Fruit fly (Drosophila melanogaster) whole organism, wandering third instar larva: ENCODE results near the gene dsh.

Experiments
- Abd-B ChIP-seq: fragments of >200 bp; optimal IDR thresholded peaks from 2 replicates; lab custom pipeline; 2017; ENCODE audit warnings: missing biosample characterization, missing genetic modification characterization
- CG32264 ChIP-seq: fragments of 200-800 bp; sonication (Bioruptor generic); optimal IDR thresholded peaks from 2 replicates; lab custom pipeline; 2016; ENCODE audit warnings: missing biosample characterization, missing genetic modification characterization
- CG9705 ChIP-seq: fragments of 200-800 bp; sonication (Bioruptor generic); optimal IDR thresholded peaks from 2 replicates; lab custom pipeline; 2018; ENCODE audit warnings: missing biosample characterization, mild to moderate bottlenecking, missing genetic modification characterization
- CrebA ChIP-seq: fragments of 200-800 bp; sonication (Bioruptor generic); optimal IDR thresholded peaks from 2 replicates; lab custom pipeline; 2016; ENCODE audit warnings: missing biosample characterization, mild to moderate bottlenecking, missing genetic modification characterization, borderline replicate concordance
- Dfd ChIP-seq: fragments of >200 bp; optimal IDR thresholded peaks from 2 replicates; lab custom pipeline; 2017; ENCODE audit warnings: missing biosample characterization, missing genetic modification characterization
- Dif ChIP-seq: fragments of 200-275, 200-300 bp; sonication (Bioruptor generic); optimal IDR thresholded peaks from 2 replicates; lab custom pipeline; 2018; ENCODE audit warnings: missing biosample characterization, missing genetic modification characterization; ENCODE audit not compliant: partially characterized antibody
- GATAd ChIP-seq: sonication (Bioruptor generic); optimal IDR thresholded peaks from 2 replicates; lab custom pipeline; 2016; ENCODE audit warnings: missing biosample characterization, missing genetic modification characterization
- HLH106 ChIP-seq: fragments of 200-800 bp; optimal IDR thresholded peaks from 3 replicates; lab custom pipeline; 2019; ENCODE audit warnings: missing biosample characterization, mild to moderate bottlenecking, missing genetic modification characterization, moderate library complexity
- Hnf4 ChIP-seq: fragments of 200-800 bp; sonication (Bioruptor generic); optimal IDR thresholded peaks from 2 replicates; lab custom pipeline; 2016; ENCODE audit warnings: missing biosample characterization, mild to moderate bottlenecking, missing genetic modification characterization
- Hr78 ChIP-seq: fragments of >200 bp; optimal IDR thresholded peaks from 2 replicates; lab custom pipeline; 2017; ENCODE audit warnings: missing biosample characterization, missing genetic modification characterization
- Hr83 ChIP-seq: fragments of 200-300 bp; sonication (Bioruptor generic); optimal IDR thresholded peaks from 2 replicates; lab custom pipeline; 2016; ENCODE audit warnings: missing biosample characterization, mild to moderate bottlenecking, missing genetic modification characterization, moderate library complexity; ENCODE audit not compliant: poor library complexity, severe bottlenecking
- Jra ChIP-seq: sonication (Bioruptor generic); optimal IDR thresholded peaks from 2 replicates; lab custom pipeline; 2016; ENCODE audit warnings: missing biosample characterization, missing genetic modification characterization
- Mio ChIP-seq: sonication (Bioruptor generic); optimal IDR thresholded peaks from 2 replicates; lab custom pipeline; 2016; ENCODE audit warnings: missing biosample characterization, missing genetic modification characterization
- Myc ChIP-seq: fragments of >200 bp; optimal IDR thresholded peaks from 2 replicates; lab custom pipeline; 2017
- N ChIP-seq: fragments of >200 bp; optimal IDR thresholded peaks from 2 replicates; lab custom pipeline; 2018; ENCODE audit warnings: missing biosample characterization, missing external identifiers, missing genetic modification characterization
- OdsH ChIP-seq: fragments of 200-800 bp; sonication (Bioruptor generic); optimal IDR thresholded peaks from 2 replicates; lab custom pipeline; 2016; ENCODE audit warnings: missing biosample characterization, mild to moderate bottlenecking, missing genetic modification characterization
- Rel ChIP-seq, 2 experiments: fragments of 200-800 bp; sonication (Bioruptor generic) in 1 of 2; optimal IDR thresholded peaks; 2 replicates in 1 of 2; 3 replicates in 1 of 2; lab custom pipeline; 2016 to 2019; ENCODE audit warnings: mild to moderate bottlenecking in 2 of 2, missing biosample characterization in 2 of 2, missing genetic modification characterization in 2 of 2, moderate library complexity in 1 of 2
- Sp1 ChIP-seq: fragments of 200-800 bp; sonication (Bioruptor generic); optimal IDR thresholded peaks from 3 replicates; lab custom pipeline; 2019; ENCODE audit warnings: missing biosample characterization, mild to moderate bottlenecking, missing genetic modification characterization, moderate library complexity
- Vsx2 ChIP-seq: fragments of 200-300, 225-300 bp; sonication (Bioruptor generic); optimal IDR thresholded peaks from 2 replicates; lab custom pipeline; 2018; ENCODE audit warnings: missing biosample characterization, missing genetic modification characterization; ENCODE audit not compliant: partially characterized antibody
- br ChIP-seq: fragments of 200-800 bp; sonication (Bioruptor generic); optimal IDR thresholded peaks from 2 replicates; lab custom pipeline; 2016; ENCODE audit warnings: missing biosample characterization, missing genetic modification characterization
- brk ChIP-seq: fragments of 200-800 bp; sonication (Bioruptor generic); optimal IDR thresholded peaks from 2 replicates; lab custom pipeline; 2016; ENCODE audit warnings: missing biosample characterization, mild to moderate bottlenecking, missing genetic modification characterization
- dl ChIP-seq, 2 experiments: fragments of 175-275, 200-275 bp in 1 of 2; fragments of 200-275 bp in 1 of 2; sonication (Bioruptor generic); optimal IDR thresholded peaks; lab custom pipeline; 2018; ENCODE audit warnings: mild to moderate bottlenecking in 2 of 2, missing biosample characterization in 2 of 2, missing genetic modification characterization in 2 of 2, moderate library complexity in 2 of 2; ENCODE audit not compliant: partially characterized antibody in 2 of 2, insufficient read depth in 1 of 2
- dmrt93B ChIP-seq: fragments of 200-800 bp; sonication (Bioruptor generic); optimal IDR thresholded peaks from 2 replicates; lab custom pipeline; 2018; ENCODE audit warnings: missing biosample characterization, mild to moderate bottlenecking, missing genetic modification characterization
- dsf ChIP-seq: sonication (Bioruptor generic); optimal IDR thresholded peaks from 2 replicates; lab custom pipeline; 2016; ENCODE audit warnings: missing biosample characterization, missing genetic modification characterization, borderline replicate concordance
- ey ChIP-seq: fragments of 200-800 bp; sonication (Bioruptor generic); optimal IDR thresholded peaks from 2 replicates; lab custom pipeline; 2016; ENCODE audit warnings: missing biosample characterization, missing genetic modification characterization
- foxo ChIP-seq, 2 experiments: fragments of 200-800 bp; sonication (Bioruptor generic); optimal IDR thresholded peaks; 2 replicates in 1 of 2; 3 replicates in 1 of 2; lab custom pipeline; 2016 to 2017; ENCODE audit warnings: missing biosample characterization in 2 of 2, missing genetic modification characterization in 2 of 2
- fru ChIP-seq: fragments of 200-800 bp; sonication (Bioruptor generic); optimal IDR thresholded peaks from 3 replicates; lab custom pipeline; 2016; ENCODE audit warnings: missing biosample characterization, mild to moderate bottlenecking, missing genetic modification characterization
- h ChIP-seq: fragments of 200-800 bp; sonication (Bioruptor generic); optimal IDR thresholded peaks from 3 replicates; lab custom pipeline; 2016; ENCODE audit warnings: missing biosample characterization, mild to moderate bottlenecking, missing genetic modification characterization
- jim ChIP-seq: fragments of 175-275, 200-325 bp; sonication (Bioruptor generic); optimal IDR thresholded peaks from 2 replicates; lab custom pipeline; 2016; ENCODE audit warnings: missing biosample characterization, mild to moderate bottlenecking, missing genetic modification characterization
- lola ChIP-seq: fragments of >200 bp; optimal IDR thresholded peaks from 2 replicates; lab custom pipeline; 2017; ENCODE audit warnings: missing biosample characterization, missing genetic modification characterization
- pan ChIP-seq: fragments of >200 bp; optimal IDR thresholded peaks from 2 replicates; lab custom pipeline; 2017
- psq ChIP-seq: fragments of 200-800 bp; sonication (Bioruptor generic); optimal IDR thresholded peaks from 3 replicates; lab custom pipeline; 2017; ENCODE audit warnings: missing biosample characterization, mild to moderate bottlenecking, missing genetic modification characterization, moderate library complexity
- rgr ChIP-seq: fragments of 200-800 bp; sonication (Bioruptor generic); optimal IDR thresholded peaks from 3 replicates; lab custom pipeline; 2016; ENCODE audit warnings: missing biosample characterization, mild to moderate bottlenecking, missing genetic modification characterization
- sage ChIP-seq: fragments of 200-800 bp; sonication (Bioruptor generic); optimal IDR thresholded peaks from 2 replicates; lab custom pipeline; 2016; ENCODE audit warnings: missing biosample characterization, mild to moderate bottlenecking, missing genetic modification characterization
- sv ChIP-seq: fragments of 200-800 bp; sonication (Bioruptor generic); optimal IDR thresholded peaks from 3 replicates; lab custom pipeline; 2016; ENCODE audit warnings: missing biosample characterization, missing genetic modification characterization
- tai ChIP-seq: sonication (Bioruptor generic); optimal IDR thresholded peaks from 2 replicates; lab custom pipeline; 2016; ENCODE audit warnings: missing biosample characterization, missing genetic modification characterization
- usp ChIP-seq: fragments of >200 bp; optimal IDR thresholded peaks from 2 replicates; lab custom pipeline; 2017; ENCODE audit warnings: missing biosample characterization, missing genetic modification characterization
- woc ChIP-seq: sonication (Bioruptor generic); optimal IDR thresholded peaks from 2 replicates; lab custom pipeline; 2016; ENCODE audit warnings: missing biosample characterization, mild to moderate bottlenecking, missing genetic modification characterization

The dsh gene

dm6 chrX:11325175-11325768, 30.4 kb upstream of the dsh start, which contains the start of gene Gapvd1:
Gapvd1 (plus strand) TSS chrX:11325385.
- TF ChIP-seq CrebA (GFP tag; lab: Kevin White, UChicago) (no peak), Abd-B (no peak), dsf (GFP tag; lab: Kevin White, UChicago) (no peak), Vsx2 (GFP tag; lab: Kevin White, UChicago) (no peak), psq (GFP tag; lab: Kevin White, UChicago) (no peak), Hnf4 (peak; percentile 55), h (GFP tag; lab: Kevin White, UChicago) (peak; percentile 26), foxo (GFP tag; optimal IDR thresholded peaks at IDR 0.05; lab: Kevin White, UChicago) (no peak), lola (no peak), Hr83 (no peak), OdsH (no peak), Mio (GFP tag; lab: Kevin White, UChicago) (no peak), jim (GFP tag; lab: Kevin White, UChicago) (no peak), tai (no peak), CG32264 (no peak), Myc (lab: Kevin White, UChicago) (no peak), fru (GFP tag; lab: Kevin White, UChicago) (peak; percentile 8), GATAd (GFP tag; lab: Kevin White, UChicago) (no peak), br (GFP tag; lab: Kevin White, UChicago) (peak; percentile 3), usp (GFP tag; lab: Kevin White, UChicago) (no peak), sv (no peak), Jra (GFP tag; lab: Kevin White, UChicago) (peak; percentile 26), pan (lab: Kevin White, UChicago) (no peak)

- TF ChIP-seq Hnf4, result no peak
- TF ChIP-seq N (GFP tag; lab: Kevin White, UChicago), result no peak
- no peak for TF ChIP-seq CrebA (GFP tag; lab: Kevin White, UChicago)
- TF ChIP-seq Myc (lab: Kevin White, UChicago), result no peak
- TF ChIP-seq fru (GFP tag; lab: Kevin White, UChicago), result peak; percentile 73
- no peak for TF ChIP-seq Mio (GFP tag; lab: Kevin White, UChicago)
- no peak for TF ChIP-seq dl (GFP tag; optimal IDR thresholded peaks at IDR 0.05; lab: Kevin White, UChicago; ENCODE audit: insufficient read depth in 1 of 2, partially characterized antibody in 2 of 2)
- no peak for TF ChIP-seq Dif (GFP tag; lab: Kevin White, UChicago)
- peak; percentile 69 for TF ChIP-seq HLH106
- TF ChIP-seq Vsx2 (GFP tag; lab: Kevin White, UChicago), result no peak
- peak; percentile 51 for TF ChIP-seq OdsH
- peak; percentile 71 for TF ChIP-seq psq (GFP tag; lab: Kevin White, UChicago)
- peak; percentile 67 for TF ChIP-seq ey (GFP tag; lab: Kevin White, UChicago)
- no peak for TF ChIP-seq lola
- no peak for TF ChIP-seq Hr78 (GFP tag; lab: Kevin White, UChicago)
- TF ChIP-seq Rel (GFP tag; optimal IDR thresholded peaks at IDR 0.05; lab: Kevin White, UChicago), result no peak
- TF ChIP-seq Rel (tag; optimal IDR thresholded peaks at IDR 0.05; lab: Kevin White, UChicago), result peak; percentile 76
- TF ChIP-seq h (GFP tag; lab: Kevin White, UChicago), result peak; percentile 72
- TF ChIP-seq br (GFP tag; lab: Kevin White, UChicago), result peak; percentile 70
- TF ChIP-seq brk, result no peak
- TF ChIP-seq rgr (GFP tag; lab: Kevin White, UChicago), result peak; percentile 70
- TF ChIP-seq jim (GFP tag; lab: Kevin White, UChicago), result no peak
- no peak for TF ChIP-seq GATAd (GFP tag; lab: Kevin White, UChicago)
- peak; percentile 56 for TF ChIP-seq Sp1 (GFP tag; lab: Kevin White, UChicago)
- TF ChIP-seq pan (lab: Kevin White, UChicago), result no peak
- TF ChIP-seq Jra (GFP tag; lab: Kevin White, UChicago), result no peak
- TF ChIP-seq woc (GFP tag; lab: Kevin White, UChicago), result peak; percentile 48
- peak; percentile 38 for TF ChIP-seq CG9705 (GFP tag; lab: Kevin White, UChicago)
- TF ChIP-seq dsf (GFP tag; lab: Kevin White, UChicago), result no peak
- peak in 1 of 2 experiments; percentile 67 for TF ChIP-seq foxo (GFP tag; optimal IDR thresholded peaks at IDR 0.05; lab: Kevin White, UChicago)
- no peak for TF ChIP-seq sage (GFP tag; lab: Kevin White, UChicago)
- TF ChIP-seq Hr83, result peak; percentile 54
- TF ChIP-seq tai, result no peak
- TF ChIP-seq Abd-B, result no peak
- peak; percentile 38 for TF ChIP-seq sv
- TF ChIP-seq Dfd, result no peak
- no peak for TF ChIP-seq dmrt93B (GFP tag; lab: Kevin White, UChicago)
- no peak for TF ChIP-seq usp (GFP tag; lab: Kevin White, UChicago)
- peak; percentile 50 for TF ChIP-seq CG32264
Measured at dm6 chrX:11326213-11326731, 29.4 kb upstream of the dsh start.
